Fruit fly (Drosophila melanogaster): ENCODE data around the gene Coq2.

DNA sequence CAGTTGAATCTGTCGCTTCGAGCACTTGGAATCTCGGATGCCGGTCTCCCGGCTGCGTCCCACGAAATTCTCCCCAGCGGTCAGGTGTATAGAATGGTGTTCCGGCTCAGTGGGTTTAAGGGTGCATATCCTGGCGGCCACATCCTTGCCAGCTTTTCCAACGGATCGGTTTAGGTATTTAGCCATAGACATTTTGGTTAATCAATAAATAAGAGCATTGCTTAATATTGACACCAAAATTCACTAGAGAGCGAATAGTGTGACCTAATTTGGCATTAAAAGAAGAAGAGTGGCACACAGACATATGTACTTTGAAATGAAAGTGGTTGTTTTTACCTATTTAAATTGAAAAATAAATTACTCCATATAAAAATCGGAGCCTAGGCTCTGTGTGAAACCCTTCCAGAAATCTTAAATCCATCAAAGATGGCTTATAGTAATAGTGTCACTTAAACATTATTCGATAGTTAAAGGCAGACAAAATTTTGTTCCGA is 27.0 kb upstream of the Coq2 start, which contains the start of the genes PNKP and COX7AL:
- no peak for TF ChIP-seq CG9705 (GFP tag; optimal IDR thresholded peaks at IDR 0.05)
- TF ChIP-seq brk (GFP tag; optimal IDR thresholded peaks at IDR 0.05), result no peak
- no peak for TF ChIP-seq h (GFP tag; optimal IDR thresholded peaks at IDR 0.05)
- TF ChIP-seq Hr78 (GFP tag; optimal IDR thresholded peaks at IDR 0.05), result no peak
- no peak for TF ChIP-seq dsf (GFP tag; optimal IDR thresholded peaks at IDR 0.05; ENCODE audit: borderline replicate concordance)
- no peak for TF ChIP-seq Abd-B (GFP tag; optimal IDR thresholded peaks at IDR 0.05)
- TF ChIP-seq N (GFP tag; optimal IDR thresholded peaks at IDR 0.05), result no peak

Data from whole organism, wandering third instar larva.